Fruit fly (Drosophila melanogaster): Measurements from ENCODE around the gene Chc.

dm6 chrX:15834594-15835236, 575 bp downstream of the Chc start:
- TF ChIP-seq Oaz (GFP tag; IDR thresholded peaks at IDR 0.05) (no peak), sqz (GFP tag; optimal IDR thresholded peaks at IDR 0.05) (no peak), Taf1 (GFP tag; IDR thresholded peaks at IDR 0.05) (no peak)

All from whole organism, embryonic.